Worm (Caenorhabditis elegans) whole organism, young adult: Measurements from ENCODE around the gene H01G02.1.

Experiments used
- B0261.1 ChIP-seq: sonication (generic microtip); optimal IDR thresholded peaks from 2 replicates; lab custom pipeline; 2016; ENCODE audit warnings: mild to moderate bottlenecking, missing genetic modification characterization, moderate library complexity, missing compliant biosample characterization
- F52B5.7 ChIP-seq: sonication (generic microtip); optimal IDR thresholded peaks from 2 replicates; lab custom pipeline; 2016; ENCODE audit warnings: mild to moderate bottlenecking, missing genetic modification characterization, missing compliant biosample characterization
- K12H6.12 ChIP-seq: fragments of 200-800 bp; sonication (Bioruptor generic); optimal IDR thresholded peaks from 2 replicates; lab custom pipeline; 2018; ENCODE audit warnings: mild to moderate bottlenecking, missing genetic modification characterization, missing compliant biosample characterization
- T26A5.8 ChIP-seq: sonication (generic microtip); optimal IDR thresholded peaks from 2 replicates; lab custom pipeline; 2016; ENCODE audit warnings: missing genetic modification characterization, missing compliant biosample characterization
- Y56A3A.18 ChIP-seq: fragments of 200-800 bp; sonication (Bioruptor generic); IDR thresholded peaks from 2 replicates; pipeline ENCODE4 v1.3.6; 2022; ENCODE audit warnings: missing genetic modification reagents, missing genetic modification characterization, missing compliant biosample characterization
- akir-1 ChIP-seq: fragments of 200-800 bp; sonication (Bioruptor generic); optimal IDR thresholded peaks from 2 replicates; lab custom pipeline; 2018; ENCODE audit warnings: mild to moderate bottlenecking, missing genetic modification characterization, moderate library complexity, missing compliant biosample characterization
- ama-1 ChIP-seq, 3 experiments: fragments of 150-350 bp in 1 of 3; sonication (generic microtip) in 2 of 3; optimal IDR thresholded peaks; 2 replicates each; lab custom pipeline; 2014 to 2018; ENCODE audit warnings: missing biosample characterization in 2 of 3, missing genetic modification characterization in 2 of 3, missing genetic modification reagents in 2 of 3
- atf-7 ChIP-seq: sonication (generic microtip); optimal IDR thresholded peaks from 2 replicates; lab custom pipeline; 2017; ENCODE audit warnings: mild to moderate bottlenecking, missing genetic modification characterization, missing compliant biosample characterization
- attf-5 ChIP-seq: fragments of 200-800 bp; sonication (Bioruptor generic); optimal IDR thresholded peaks from 2 replicates; lab custom pipeline; 2018; ENCODE audit warnings: mild to moderate bottlenecking, missing genetic modification characterization, missing compliant biosample characterization
- bed-2 ChIP-seq: fragments of 200-800 bp; sonication (Bioruptor generic); IDR thresholded peaks from 2 replicates; pipeline ENCODE4 v1.3.6; 2022; ENCODE audit warnings: missing genetic modification reagents, missing genetic modification characterization, missing compliant biosample characterization
- ccch-3 ChIP-seq: fragments of 200-800 bp; sonication (Bioruptor generic); optimal IDR thresholded peaks from 2 replicates; lab custom pipeline; 2018; ENCODE audit warnings: mild to moderate bottlenecking, missing genetic modification characterization, missing compliant biosample characterization
- ceh-58 ChIP-seq: fragments of 200-800 bp; sonication (Bioruptor generic); IDR thresholded peaks from 2 replicates; pipeline ENCODE4 v1.3.6; 2022; ENCODE audit warnings: missing genetic modification characterization, missing compliant biosample characterization
- die-1 ChIP-seq: sonication (generic microtip); optimal IDR thresholded peaks from 2 replicates; lab custom pipeline; 2016; ENCODE audit warnings: missing genotype, mild to moderate bottlenecking, missing genetic modification characterization, missing compliant biosample characterization
- dpl-1 ChIP-seq: fragments of 150-350 bp; optimal IDR thresholded peaks from 2 replicates; lab custom pipeline; 2014; ENCODE audit warnings: missing biosample characterization, missing genetic modification reagents, missing genetic modification characterization
- efl-1 ChIP-seq: fragments of 150-350 bp; optimal IDR thresholded peaks from 2 replicates; lab custom pipeline; 2014; ENCODE audit warnings: missing biosample characterization, missing genetic modification reagents, missing genetic modification characterization
- fkh-3 ChIP-seq: sonication (generic microtip); optimal IDR thresholded peaks from 2 replicates; lab custom pipeline; 2016; ENCODE audit warnings: mild to moderate bottlenecking, missing genetic modification characterization, missing compliant biosample characterization
- lag-1 ChIP-seq: fragments of 200-800 bp; sonication (Bioruptor generic); IDR thresholded peaks from 2 replicates; pipeline ENCODE4 v1.3.6; 2022; ENCODE audit warnings: missing genetic modification reagents, missing genetic modification characterization, missing compliant biosample characterization
- lin-35 ChIP-seq, 3 experiments: fragments of 150-350 bp in 2 of 3; sonication (generic microtip) in 1 of 3; optimal IDR thresholded peaks; 2 replicates each; lab custom pipeline; 2014 to 2018; ENCODE audit warnings: missing biosample characterization in 3 of 3, missing genetic modification characterization in 3 of 3, missing genetic modification reagents in 3 of 3
- madf-10 ChIP-seq: sonication (generic microtip); optimal IDR thresholded peaks from 2 replicates; lab custom pipeline; 2016; ENCODE audit warnings: mild to moderate bottlenecking, missing genetic modification characterization, missing compliant biosample characterization
- madf-3 ChIP-seq: fragments of 200-800 bp; sonication (Bioruptor generic); IDR thresholded peaks from 2 replicates; pipeline ENCODE4 v1.3.6; 2022; ENCODE audit warnings: missing genetic modification reagents, missing genetic modification characterization, missing compliant biosample characterization
- madf-6 ChIP-seq: fragments of 200-800 bp; sonication (Bioruptor generic); IDR thresholded peaks from 2 replicates; pipeline ENCODE4 v1.3.6; 2022; ENCODE audit warnings: missing genetic modification reagents, missing genetic modification characterization, missing compliant biosample characterization
- mcd-1 ChIP-seq: fragments of 200-800 bp; sonication (Bioruptor generic); IDR thresholded peaks from 2 replicates; pipeline ENCODE4 v1.3.6; 2022; ENCODE audit warnings: missing genetic modification reagents, missing genetic modification characterization, missing compliant biosample characterization
- nhr-80 ChIP-seq: sonication (generic microtip); optimal IDR thresholded peaks from 2 replicates; lab custom pipeline; 2016; ENCODE audit warnings: missing genetic modification characterization, missing compliant biosample characterization
- pbrm-1 ChIP-seq: fragments of 200-800 bp; sonication (Bioruptor generic); IDR thresholded peaks from 2 replicates; pipeline ENCODE4 v1.3.6; 2022; ENCODE audit warnings: missing genetic modification reagents, missing genetic modification characterization, missing compliant biosample characterization
- rcor-1 ChIP-seq: fragments of 200-800 bp; sonication (Bioruptor generic); IDR thresholded peaks from 2 replicates; pipeline ENCODE4 v1.3.6; 2022; ENCODE audit warnings: missing genetic modification reagents, missing genetic modification characterization, missing compliant biosample characterization
- repo-1 ChIP-seq: sonication (generic microtip); optimal IDR thresholded peaks from 2 replicates; lab custom pipeline; 2017; ENCODE audit warnings: mild to moderate bottlenecking, missing genetic modification characterization, missing compliant biosample characterization
- snpc-4 ChIP-seq, 5 experiments: fragments of 150-350 bp in 1 of 5; sonication (generic microtip) in 4 of 5; optimal IDR thresholded peaks; 2 replicates each; lab custom pipeline; 2014 to 2018; ENCODE audit warnings: missing genetic modification characterization in 5 of 5, missing biosample characterization in 3 of 5, antibody characterized with exemption in 2 of 5, mild to moderate bottlenecking in 2 of 5, missing compliant biosample characterization in 2 of 5, missing genotype in 2 of 5, moderate library complexity in 2 of 5, missing genetic modification reagents in 1 of 5
- tbp1 ChIP-seq: fragments of 200-800 bp; sonication (Bioruptor generic); optimal IDR thresholded peaks from 2 replicates; lab custom pipeline; 2018; ENCODE audit warnings: mild to moderate bottlenecking, missing genetic modification characterization, missing compliant biosample characterization
- tbx-9 ChIP-seq: sonication (generic microtip); optimal IDR thresholded peaks from 2 replicates; lab custom pipeline; 2016; ENCODE audit warnings: borderline replicate concordance, missing genetic modification characterization, inconsistent platforms, missing compliant biosample characterization
- unc-130 ChIP-seq: sonication (generic microtip); optimal IDR thresholded peaks from 2 replicates; lab custom pipeline; 2016; ENCODE audit warnings: missing genetic modification reagents, missing genetic modification characterization, missing compliant biosample characterization
- zfh-2 ChIP-seq: fragments of 200-800 bp; sonication (Bioruptor generic); conservative IDR thresholded peaks from 2 replicates; pipeline ENCODE4 v1.3.6; 2022; ENCODE audit warnings: missing genetic modification reagents, missing genetic modification characterization, missing compliant biosample characterization
- zim-3 ChIP-seq: sonication (generic microtip); optimal IDR thresholded peaks from 2 replicates; lab custom pipeline; 2017; ENCODE audit warnings: mild to moderate bottlenecking, missing genetic modification characterization, moderate library complexity, missing compliant biosample characterization
- ztf-28 ChIP-seq: fragments of 200-800 bp; sonication (Bioruptor generic); IDR thresholded peaks from 2 replicates; pipeline ENCODE4 v1.3.6; 2022; ENCODE audit warnings: missing genetic modification reagents, missing genetic modification characterization, missing compliant biosample characterization

Gene H01G02.1

DNA sequence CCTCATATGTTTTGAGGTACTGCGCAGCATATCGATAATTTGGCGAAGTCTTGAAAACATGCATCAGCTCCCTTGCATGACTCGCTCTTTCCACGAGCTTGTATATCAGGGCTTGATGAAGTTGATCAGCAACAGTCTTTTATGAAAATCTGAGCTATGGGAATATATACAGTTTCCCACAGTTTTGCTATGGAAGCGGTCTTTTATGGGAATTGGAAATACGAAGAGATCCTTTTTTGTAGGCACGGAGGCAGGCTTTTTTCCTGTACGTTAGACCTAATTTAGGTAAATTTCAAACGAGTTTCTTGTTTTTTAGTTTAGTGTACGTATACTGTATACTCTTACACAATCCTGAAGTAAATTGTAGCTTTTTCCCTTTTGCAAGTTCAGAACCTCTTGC lies 48.0 kb downstream of the H01G02.1 start, which contains the start of gene T12A7.9 (continued):
- TF ChIP-seq ceh-58 (GFP tag; lab: Robert Waterston, UW): no peak

ce11 chrIV:11755003-11755402 lies 49.0 kb downstream of the H01G02.1 start, which contains the start of gene T12A7.10:
TSS of gene T12A7.10 (minus strand) at chrIV:11755103.
- TF ChIP-seq nhr-80 (tag; lab: Kevin White, UChicago) (no peak), Y56A3A.18 (GFP tag; lab: Robert Waterston, UW) (no peak), ztf-28 (GFP tag; lab: Robert Waterston, UW) (no peak), attf-5 (GFP tag; lab: Kevin White, UChicago) (no peak), repo-1 (no peak), fkh-3 (tag; lab: Kevin White, UChicago) (no peak), akir-1 (GFP tag; lab: Kevin White, UChicago) (no peak), unc-130 (GFP tag; lab: Kevin White, UChicago) (no peak), zfh-2 (GFP tag; lab: Robert Waterston, UW) (no peak), bed-2 (GFP tag; lab: Robert Waterston, UW) (no peak), T26A5.8 (tag; lab: Kevin White, UChicago) (no peak), dpl-1 (GFP tag; lab: Kevin White, UChicago) (no peak), efl-1 (no peak), rcor-1 (no peak), B0261.1 (tag; lab: Kevin White, UChicago) (no peak), zim-3 (tag; lab: Kevin White, UChicago) (no peak), die-1 (tag; lab: Kevin White, UChicago) (no peak), madf-3 (GFP tag; lab: Robert Waterston, UW) (no peak)

DNA sequence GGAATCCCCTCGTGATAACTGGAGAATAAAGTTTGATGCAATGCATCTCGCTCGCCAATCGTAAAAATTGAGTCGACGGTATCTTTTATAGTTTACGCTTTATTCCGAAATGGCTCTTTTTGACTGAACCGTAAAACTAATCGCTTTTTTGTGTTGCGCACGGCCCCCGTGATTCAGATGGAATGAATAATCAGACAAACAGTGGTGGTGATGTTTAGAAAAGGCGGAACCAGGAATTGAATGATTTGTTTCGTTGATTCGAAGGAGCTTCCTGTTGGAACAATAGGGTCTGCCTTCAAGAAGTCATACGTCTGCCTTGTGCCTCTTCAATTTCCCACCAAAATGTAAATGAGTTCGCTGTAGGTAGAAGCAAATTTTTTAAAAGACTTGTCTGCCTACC lies 49.6 kb downstream of the H01G02.1 start, which contains the start of gene scl-18:
scl-18 (minus strand) TSS at position 101 of the 400 bp plus-strand sequence.
- TF ChIP-seq snpc-4 (GFP tag; optimal IDR thresholded peaks at IDR 0.05; lab: Kevin White, UChicago) (no peak), snpc-4 (tag; optimal IDR thresholded peaks at IDR 0.05; lab: Kevin White, UChicago) (no peak), repo-1 (no peak), madf-10 (tag; lab: Kevin White, UChicago) (no peak), pbrm-1 (GFP tag; lab: Robert Waterston, UW) (no peak), madf-6 (GFP tag; lab: Robert Waterston, UW) (no peak), tbp1 (no peak), unc-130 (GFP tag; lab: Kevin White, UChicago) (no peak), mcd-1 (GFP tag; lab: Robert Waterston, UW) (no peak), tbx-9 (tag; lab: Kevin White, UChicago) (no peak), lin-35 (GFP tag; optimal IDR thresholded peaks at IDR 0.05; lab: Kevin White, UChicago) (no peak), ccch-3 (GFP tag; lab: Kevin White, UChicago) (no peak), atf-7 (no peak), ama-1 (optimal IDR thresholded peaks at IDR 0.05; lab: Kevin White, UChicago) (no peak), ama-1 (GFP tag; optimal IDR thresholded peaks at IDR 0.05; lab: Kevin White, UChicago) (no peak), F52B5.7 (tag; lab: Kevin White, UChicago) (no peak), efl-1 (no peak), bed-2 (GFP tag; lab: Robert Waterston, UW) (no peak), K12H6.12 (tag; lab: Kevin White, UChicago) (no peak), lag-1 (GFP tag; lab: Robert Waterston, UW) (no peak)
